Worm (Caenorhabditis elegans): Measurements from ENCODE around the gene gck-3.

- TF ChIP-seq W03F9.2 (tag; optimal IDR thresholded peaks at IDR 0.05) (no peak), him-1 (tag; optimal IDR thresholded peaks at IDR 0.05) (no peak)
Observed at ce11 chrV:17979789-17980188, 13.1 kb upstream of the gck-3 start, which contains the start of gene snx-6.
